Worm (Caenorhabditis elegans): ENCODE results near the gene otpl-5.

otpl-5 gene

ce11 chrV:8516426-8516825 lies 12.9 kb upstream of the otpl-5 start:
- TF ChIP-seq ref-2 (tag; optimal IDR thresholded peaks at IDR 0.05) (no peak), ceh-2 (tag; optimal IDR thresholded peaks at IDR 0.05) (no peak)

DNA sequence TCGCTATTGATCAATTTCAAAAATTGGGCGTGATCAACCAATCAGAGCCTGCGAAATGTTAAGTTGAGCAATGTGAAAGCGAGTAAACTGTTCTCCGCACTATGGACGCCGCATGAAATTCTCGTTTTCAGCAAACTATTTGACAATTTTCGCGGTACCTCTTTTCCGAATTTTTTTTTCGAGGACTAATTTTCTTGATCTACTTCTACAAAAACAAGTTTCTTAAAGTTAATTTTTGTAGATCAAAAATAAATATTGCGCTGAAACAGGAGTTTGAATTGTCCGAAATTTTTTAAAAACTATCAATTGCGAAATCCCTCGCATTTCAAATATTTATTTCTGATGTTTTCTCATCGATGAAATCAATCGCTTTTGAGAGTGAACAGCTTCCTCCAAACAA lies 11.6 kb upstream of the otpl-5 start:
- TF ChIP-seq pha-2 (tag; optimal IDR thresholded peaks at IDR 0.05) (no peak), ceh-31 (tag; optimal IDR thresholded peaks at IDR 0.05) (no peak), T23F11.4 (GFP tag; optimal IDR thresholded peaks at IDR 0.05) (no peak), rnt-1 (tag; optimal IDR thresholded peaks at IDR 0.05) (no peak), tbx-2 (tag; optimal IDR thresholded peaks at IDR 0.05) (no peak), C38D4.7 (GFP tag; optimal IDR thresholded peaks at IDR 0.05) (no peak), zip-5 (tag; optimal IDR thresholded peaks at IDR 0.05) (no peak), K02D7.2 (tag; optimal IDR thresholded peaks at IDR 0.05) (no peak), nhr-11 (tag; optimal IDR thresholded peaks at IDR 0.05) (no peak), F13H6.1 (tag; optimal IDR thresholded peaks at IDR 0.05) (no peak), pat-9 (tag; optimal IDR thresholded peaks at IDR 0.05) (no peak), hlh-13 (GFP tag; optimal IDR thresholded peaks at IDR 0.05) (no peak), ceh-14 (tag; optimal IDR thresholded peaks at IDR 0.05) (no peak), odd-2 (tag; optimal IDR thresholded peaks at IDR 0.05) (no peak), dmd-4 (tag; optimal IDR thresholded peaks at IDR 0.05; ENCODE audit: borderline replicate concordance) (no peak), elt-4 (tag; optimal IDR thresholded peaks at IDR 0.05) (no peak), dve-1 (tag; optimal IDR thresholded peaks at IDR 0.05) (no peak)

DNA sequence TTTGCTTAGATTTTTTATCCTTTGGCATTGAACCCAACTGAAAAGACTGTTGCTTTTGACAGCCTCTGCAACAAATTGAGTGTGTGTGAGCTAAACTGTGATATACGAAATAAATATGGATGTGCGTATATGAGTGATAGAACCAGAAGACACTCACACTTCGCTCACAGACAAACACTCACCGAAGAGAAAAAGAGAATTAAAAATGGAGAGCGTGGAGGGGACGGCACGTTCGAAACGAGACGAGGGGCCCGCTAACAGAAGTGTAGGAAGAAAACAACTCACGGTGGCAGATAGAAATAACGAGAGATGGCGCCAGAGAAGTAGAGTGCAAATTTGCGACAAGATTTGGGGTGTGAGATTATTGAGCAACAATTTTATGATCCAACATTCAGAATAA lies 11.0 kb upstream of the otpl-5 start:
- TF ChIP-seq pat-9 (tag; optimal IDR thresholded peaks at IDR 0.05) (no peak), fax-1 (tag; optimal IDR thresholded peaks at IDR 0.05) (no peak), K09A11.1 (tag; optimal IDR thresholded peaks at IDR 0.05; ENCODE audit: insufficient read depth) (no peak), tbx-2 (tag; optimal IDR thresholded peaks at IDR 0.05) (no peak)

DNA sequence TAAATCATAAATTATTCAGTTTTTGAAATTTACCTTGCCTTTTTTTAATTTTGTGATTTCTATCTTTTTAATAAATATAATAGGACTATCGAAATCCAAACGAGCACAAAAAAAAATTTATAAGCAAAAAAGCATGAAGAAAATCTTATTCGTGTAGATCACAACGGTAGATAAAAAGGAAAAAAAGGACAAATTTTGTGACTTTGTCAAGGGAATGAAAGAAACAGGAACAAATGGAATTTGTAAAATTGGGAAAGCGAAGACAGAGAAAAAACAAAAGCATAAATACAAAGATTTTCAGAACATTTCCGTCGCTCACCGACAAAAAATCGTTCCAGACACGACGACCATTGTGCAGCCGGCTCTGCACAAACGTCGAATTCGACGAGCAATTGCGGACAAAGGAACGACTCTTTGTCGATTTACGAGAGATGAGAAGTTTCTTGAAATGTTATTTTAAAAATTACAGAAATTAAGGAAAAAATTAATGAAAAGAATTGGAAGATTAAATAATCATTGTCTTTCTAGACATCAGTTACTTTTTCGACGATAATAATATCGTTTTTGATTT lies 10.4 kb upstream of the otpl-5 start, which contains the start of gene F45F2.10:
Gene F45F2.10, minus strand, starts transcription at position 51 of the 571 bp plus-strand sequence.
- TF ChIP-seq gmeb-2 (tag; optimal IDR thresholded peaks at IDR 0.05) (no peak), nhr-232 (tag; optimal IDR thresholded peaks at IDR 0.05) (no peak), pat-9 (tag; optimal IDR thresholded peaks at IDR 0.05) (no peak), pqm-1 (tag; optimal IDR thresholded peaks at IDR 0.05) (no peak), sox-2 (GFP tag; IDR thresholded peaks at IDR 0.05) (peak; percentile 12; the same call in 1 of the 2 replicates)

- TF ChIP-seq K09A11.1 (tag; optimal IDR thresholded peaks at IDR 0.05; ENCODE audit: insufficient read depth) = no peak
- TF ChIP-seq unc-3 (GFP tag; conservative IDR thresholded peaks at IDR 0.05) = no peak
- TF ChIP-seq unc-3 (tag; optimal IDR thresholded peaks at IDR 0.05) = no peak
- no peak for TF ChIP-seq unc-86 (tag; optimal IDR thresholded peaks at IDR 0.05)
- no peak for TF ChIP-seq sox-4 (tag; optimal IDR thresholded peaks at IDR 0.05)
- TF ChIP-seq madf-2 (tag; optimal IDR thresholded peaks at IDR 0.05) = no peak
- TF ChIP-seq ceh-48 (tag; optimal IDR thresholded peaks at IDR 0.05) = no peak
- no peak for TF ChIP-seq ets-4 (tag; optimal IDR thresholded peaks at IDR 0.05)
- no peak for TF ChIP-seq rnt-1 (tag; optimal IDR thresholded peaks at IDR 0.05)
- no peak for TF ChIP-seq hlh-8 (tag; optimal IDR thresholded peaks at IDR 0.05)
- TF ChIP-seq C08G9.2 (tag; optimal IDR thresholded peaks at IDR 0.05) = no peak
- TF ChIP-seq pqm-1 (tag; optimal IDR thresholded peaks at IDR 0.05) = no peak
- no peak for TF ChIP-seq ceh-22 (tag; optimal IDR thresholded peaks at IDR 0.05)
- TF ChIP-seq T23F11.4 (GFP tag; optimal IDR thresholded peaks at IDR 0.05) = no peak
- TF ChIP-seq pha-4 (tag; optimal IDR thresholded peaks at IDR 0.05) = no peak
- TF ChIP-seq ama-1 (optimal IDR thresholded peaks at IDR 0.05) = no peak
These were observed 8.3 kb upstream of the otpl-5 start, which contains the start of the genes F45F2.11 and otpl-7 for ce11 chrV:8520846-8521553. Gene F45F2.11 (minus strand): TSS chrV:8520896. Gene otpl-7 (plus strand): TSS chrV:8521503.

Measured in whole organism, late embryonic.